Worm (Caenorhabditis elegans) whole organism, L4 larva: ENCODE measurements around the gene gck-1.

ENCODE experiments used
- F10B5.3 ChIP-seq: sonication (generic microtip); optimal IDR thresholded peaks from 2 replicates; lab custom pipeline; 2016; ENCODE audit warnings: mild to moderate bottlenecking, missing genetic modification characterization, missing compliant biosample characterization
- F26F4.8 ChIP-seq: fragments of 200-800 bp; sonication (Bioruptor generic); conservative IDR thresholded peaks from 2 replicates; pipeline ENCODE4 v1.3.6; 2022; ENCODE audit warnings: missing genetic modification characterization, missing compliant biosample characterization
- F37D6.2 ChIP-seq: sonication (generic microtip); optimal IDR thresholded peaks from 2 replicates; lab custom pipeline; 2016; ENCODE audit warnings: mild to moderate bottlenecking, missing genetic modification characterization, missing compliant biosample characterization
- R02D3.7 ChIP-seq: fragments of 150-350 bp; sonication (generic microtip); optimal IDR thresholded peaks from 3 replicates; lab custom pipeline; 2014; ENCODE audit warnings: missing biosample characterization, missing genetic modification characterization
- Y48G9A.11 ChIP-seq: fragments of 200-800 bp; sonication (Bioruptor generic); IDR thresholded peaks from 2 replicates; pipeline ENCODE4 v1.3.6; 2022; ENCODE audit warnings: missing genetic modification reagents, missing genetic modification characterization, missing compliant biosample characterization
- Y5F2A.4 ChIP-seq: fragments of 200-800 bp; sonication (Bioruptor generic); optimal IDR thresholded peaks from 2 replicates; lab custom pipeline; 2018; ENCODE audit warnings: mild to moderate bottlenecking, missing genetic modification characterization, missing compliant biosample characterization
- aha-1 ChIP-seq: fragments of 150-350 bp; peaks from one replicate; lab custom pipeline; 2014; ENCODE audit warnings: missing biosample characterization, missing genetic modification characterization
- aly-2 ChIP-seq: sonication (generic microtip); optimal IDR thresholded peaks from 2 replicates; lab custom pipeline; 2018; ENCODE audit warnings: missing biosample characterization, missing genetic modification characterization
- arid-1 ChIP-seq: fragments of 200-800 bp; sonication (Bioruptor generic); conservative IDR thresholded peaks from 2 replicates; pipeline ENCODE4 v1.3.6; 2022; ENCODE audit warnings: missing genetic modification reagents, missing genetic modification characterization, missing compliant biosample characterization
- ceh-20 ChIP-seq: fragments of 200-800 bp; sonication (Bioruptor generic); IDR thresholded peaks from 2 replicates; pipeline ENCODE4 v1.3.6; 2022; ENCODE audit warnings: missing genetic modification reagents, missing genetic modification characterization, missing compliant biosample characterization
- ceh-28 ChIP-seq: fragments of 150-350 bp; optimal IDR thresholded peaks from 2 replicates; lab custom pipeline; 2014; ENCODE audit warnings: missing biosample characterization, missing genetic modification reagents, missing genetic modification characterization
- ctbp-1 ChIP-seq: fragments of 200-800 bp; sonication (Bioruptor generic); IDR thresholded peaks from 2 replicates; pipeline ENCODE4 v1.3.6; 2022; ENCODE audit warnings: missing genetic modification reagents, missing genetic modification characterization, missing compliant biosample characterization
- daf-12 ChIP-seq: fragments of 150-350 bp; optimal IDR thresholded peaks from 2 replicates; lab custom pipeline; 2014; ENCODE audit warnings: missing biosample characterization, missing genetic modification reagents, missing genetic modification characterization
- daf-16 ChIP-seq, 3 experiments: sonication (generic microtip); optimal IDR thresholded peaks; 2 replicates each; lab custom pipeline; 2016 to 2017; ENCODE audit warnings: missing genetic modification characterization in 3 of 3, missing genetic modification reagents in 3 of 3, mild to moderate bottlenecking in 2 of 3, missing compliant biosample characterization in 2 of 3, missing biosample characterization in 1 of 3, moderate library complexity in 1 of 3
- dmd-8 ChIP-seq: fragments of 200-800 bp; sonication (Bioruptor generic); IDR thresholded peaks from 2 replicates; pipeline ENCODE4 v1.3.6; 2022; ENCODE audit warnings: missing genetic modification characterization, missing compliant biosample characterization
- egl-27 ChIP-seq: sonication (generic microtip); optimal IDR thresholded peaks from 3 replicates; lab custom pipeline; 2017; ENCODE audit warnings: missing biosample characterization, missing genetic modification reagents, missing genetic modification characterization
- egl-43 ChIP-seq: fragments of 200-800 bp; sonication (Bioruptor generic); IDR thresholded peaks from 2 replicates; pipeline ENCODE4 v1.3.6; 2022; ENCODE audit warnings: missing genetic modification reagents, missing genetic modification characterization, missing compliant biosample characterization
- fkh-10 ChIP-seq: fragments of 150-350 bp; optimal IDR thresholded peaks from 2 replicates; lab custom pipeline; 2014; ENCODE audit warnings: missing biosample characterization, missing genetic modification reagents, missing genetic modification characterization
- hif-1 ChIP-seq, 2 experiments: sonication (generic microtip); optimal IDR thresholded peaks; 2 replicates each; lab custom pipeline; 2016 to 2017; ENCODE audit warnings: missing compliant biosample characterization in 2 of 2, missing genetic modification characterization in 2 of 2, missing genetic modification reagents in 2 of 2, missing genotype in 2 of 2, mild to moderate bottlenecking in 1 of 2
- jun-1 ChIP-seq: fragments of 150-350 bp; optimal IDR thresholded peaks from 2 replicates; lab custom pipeline; 2014; ENCODE audit warnings: missing biosample characterization, missing genetic modification reagents, missing genetic modification characterization
- lin-1 ChIP-seq: fragments of 200-800 bp; sonication (Bioruptor generic); IDR thresholded peaks from 2 replicates; pipeline ENCODE4 v1.3.6; 2022; ENCODE audit warnings: missing genetic modification reagents, missing genetic modification characterization, missing compliant biosample characterization
- lin-13 ChIP-seq: fragments of 150-350 bp; optimal IDR thresholded peaks from 2 replicates; lab custom pipeline; 2014; ENCODE audit warnings: missing biosample characterization, missing genetic modification reagents, missing genetic modification characterization
- lir-3 ChIP-seq: sonication (generic microtip); optimal IDR thresholded peaks from 2 replicates; lab custom pipeline; 2016; ENCODE audit warnings: mild to moderate bottlenecking, missing genetic modification characterization, missing compliant biosample characterization
- lsy-2 ChIP-seq, 2 experiments: fragments of 150-350 bp in 1 of 2; sonication (generic microtip) in 1 of 2; optimal IDR thresholded peaks; 2 replicates each; lab custom pipeline; 2014 to 2017; ENCODE audit warnings: missing biosample characterization in 2 of 2, missing genetic modification characterization in 2 of 2
- madf-5 ChIP-seq, 2 experiments: fragments of 200-800 bp; sonication (Bioruptor generic); IDR thresholded peaks; 2 replicates each; pipeline ENCODE4 v1.3.6; 2022; ENCODE audit warnings: missing compliant biosample characterization in 2 of 2, missing genetic modification characterization in 2 of 2
- madf-9 ChIP-seq: fragments of 200-800 bp; sonication (Bioruptor generic); conservative IDR thresholded peaks from 2 replicates; pipeline ENCODE4 v1.3.6; 2022; ENCODE audit warnings: missing genetic modification reagents, missing genetic modification characterization, missing compliant biosample characterization
- mxl-3 ChIP-seq: fragments of 200-800 bp; sonication (Bioruptor generic); optimal IDR thresholded peaks from 2 replicates; lab custom pipeline; 2018; ENCODE audit warnings: mild to moderate bottlenecking, missing genetic modification characterization, missing compliant biosample characterization
- nhr-28 ChIP-seq: fragments of 150-350 bp; optimal IDR thresholded peaks from 2 replicates; lab custom pipeline; 2014; ENCODE audit warnings: missing biosample characterization, missing genetic modification characterization
- nhr-76 ChIP-seq: fragments of 150-350 bp; optimal IDR thresholded peaks from 2 replicates; lab custom pipeline; 2014; ENCODE audit warnings: missing biosample characterization, missing genetic modification characterization
- pha-4 ChIP-seq, 2 experiments: fragments of 150-350 bp in 1 of 2; fragments of 200-800 bp in 1 of 2; sonication (Bioruptor generic) in 1 of 2; IDR thresholded peaks in 1 of 2; optimal IDR thresholded peaks in 1 of 2; 2 replicates each; pipeline versions ENCODE4 v1.3.6 to Lab custom; 2014 to 2022; ENCODE audit warnings: missing genetic modification characterization in 2 of 2, missing genetic modification reagents in 2 of 2, missing biosample characterization in 1 of 2, missing compliant biosample characterization in 1 of 2
- php-3 ChIP-seq: fragments of 200-800 bp; sonication (Bioruptor generic); IDR thresholded peaks from 2 replicates; pipeline ENCODE4 v1.3.6; 2022; ENCODE audit warnings: missing genetic modification reagents, missing genetic modification characterization, missing compliant biosample characterization
- rbr-2 ChIP-seq: sonication (generic microtip); optimal IDR thresholded peaks from 2 replicates; lab custom pipeline; 2016; ENCODE audit warnings: missing genotype, missing genetic modification characterization, missing compliant biosample characterization
- skn-1 ChIP-seq: fragments of 150-350 bp; optimal IDR thresholded peaks from 2 replicates; lab custom pipeline; 2014; ENCODE audit warnings: missing biosample characterization, missing genetic modification characterization
- snpc-1.2 ChIP-seq: fragments of 200-800 bp; sonication (Bioruptor generic); IDR thresholded peaks from 2 replicates; pipeline ENCODE4 v1.3.6; 2022; ENCODE audit warnings: missing genetic modification reagents, missing genetic modification characterization, missing compliant biosample characterization
- unc-62 ChIP-seq, 3 experiments: fragments of 150-350 bp in 1 of 3; sonication (generic microtip); optimal IDR thresholded peaks in 2 of 3; peaks in 1 of 3; 1 replicate in 1 of 3; 2 replicates in 2 of 3; lab custom pipeline; 2014 to 2017; ENCODE audit warnings: missing biosample characterization in 3 of 3, missing genetic modification characterization in 3 of 3, missing genetic modification reagents in 3 of 3, missing genotype in 1 of 3
- zfp-2 ChIP-seq: sonication (generic microtip); optimal IDR thresholded peaks from 2 replicates; lab custom pipeline; 2016; ENCODE audit warnings: mild to moderate bottlenecking, missing genetic modification characterization, missing compliant biosample characterization
- zip-11 ChIP-seq: fragments of 200-800 bp; sonication (Bioruptor generic); IDR thresholded peaks from 2 replicates; pipeline ENCODE4 v1.3.6; 2022; ENCODE audit warnings: missing genetic modification characterization, missing compliant biosample characterization

Gene gck-1

DNA sequence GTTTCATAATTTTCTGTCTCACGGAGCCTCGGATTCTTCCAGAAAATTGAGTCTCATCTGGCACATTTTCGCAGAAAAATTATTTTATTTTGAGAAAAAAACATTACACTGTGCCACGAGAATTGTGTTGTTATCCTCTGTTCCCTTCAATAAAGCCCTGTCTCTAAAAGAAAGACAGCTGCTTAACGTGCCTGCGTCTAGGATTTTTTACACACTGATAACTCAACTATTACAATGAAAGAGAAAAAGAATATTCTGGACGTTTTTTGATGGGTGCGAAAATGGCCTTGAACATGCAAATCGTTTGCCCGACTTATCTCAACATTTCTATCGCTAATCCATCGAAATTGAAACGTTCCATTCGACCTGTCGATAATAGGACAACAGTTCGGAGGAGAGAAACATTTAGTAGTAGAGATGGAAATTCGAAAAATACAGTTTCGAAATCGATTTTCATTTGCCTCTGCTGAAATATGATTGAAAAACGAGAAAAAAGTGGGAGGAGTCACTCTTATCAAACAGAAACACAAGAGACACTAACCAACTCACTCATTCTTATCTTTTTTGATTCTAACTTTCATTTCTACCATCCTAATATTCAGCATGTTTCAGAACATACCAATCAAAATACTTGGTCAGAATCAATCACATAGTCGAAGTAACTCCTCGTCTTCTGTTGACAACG is 10.7 kb upstream of the gck-1 start (continued):
- peak in 1 of 2 experiments; percentile 32 for TF ChIP-seq lsy-2 (tag; optimal IDR thresholded peaks at IDR 0.05; lab: Kevin White, UChicago)
- no peak for TF ChIP-seq skn-1 (tag; lab: Kevin White, UChicago)
- no peak for TF ChIP-seq egl-43
- no peak for TF ChIP-seq jun-1
- no peak for TF ChIP-seq arid-1
- no peak for TF ChIP-seq F26F4.8 (GFP tag; lab: Robert Waterston, UW)
- TF ChIP-seq daf-12, result no peak
- no peak for TF ChIP-seq dmd-8 (GFP tag; lab: Robert Waterston, UW)
- TF ChIP-seq lin-1 (GFP tag; lab: Robert Waterston, UW), result no peak
- peak; percentile 10 for TF ChIP-seq nhr-28 (tag; lab: Kevin White, UChicago)
- TF ChIP-seq lin-13 (GFP tag; lab: Kevin White, UChicago), result no peak
- TF ChIP-seq mxl-3 (GFP tag; lab: Kevin White, UChicago), result peak; percentile 23
- TF ChIP-seq lir-3, result no peak
- TF ChIP-seq daf-16 (GFP tag; optimal IDR thresholded peaks at IDR 0.05; lab: Kevin White, UChicago), result peak in 1 of 2 experiments; percentile 83
- TF ChIP-seq daf-16 (tag; optimal IDR thresholded peaks at IDR 0.05; lab: Kevin White, UChicago), result peak; percentile 24
- no peak for TF ChIP-seq egl-27 (tag; lab: Kevin White, UChicago)
- 0 out of 2 replicates have a peak, but pooled peaks have one; percentile 34 for TF ChIP-seq Y48G9A.11 (GFP tag; lab: Robert Waterston, UW)
- no peak for TF ChIP-seq zfp-2 (tag; lab: Kevin White, UChicago)
- no peak for TF ChIP-seq hif-1 (tag; optimal IDR thresholded peaks at IDR 0.05; lab: Kevin White, UChicago)
- TF ChIP-seq ctbp-1 (GFP tag; lab: Robert Waterston, UW), result no peak
- no peak for TF ChIP-seq F37D6.2 (tag; lab: Kevin White, UChicago)
- no peak for TF ChIP-seq R02D3.7 (tag; lab: Kevin White, UChicago)
- no peak for TF ChIP-seq aly-2 (tag; lab: Kevin White, UChicago)
- TF ChIP-seq fkh-10 (GFP tag; lab: Kevin White, UChicago), result no peak
- no peak for TF ChIP-seq F10B5.3 (tag; lab: Kevin White, UChicago)
- no peak for TF ChIP-seq zip-11 (GFP tag; lab: Robert Waterston, UW)
- no peak for TF ChIP-seq ceh-20 (GFP tag; lab: Robert Waterston, UW)
- peak in 1 of 2 experiments; percentile 96 for TF ChIP-seq unc-62 (GFP tag; optimal IDR thresholded peaks at IDR 0.05 in 1 of 2; lab: Kevin White, UChicago)
- no peak for TF ChIP-seq unc-62 (tag; optimal IDR thresholded peaks at IDR 0.05; lab: Kevin White, UChicago)
- no peak for TF ChIP-seq Y5F2A.4 (GFP tag; lab: Kevin White, UChicago)

DNA sequence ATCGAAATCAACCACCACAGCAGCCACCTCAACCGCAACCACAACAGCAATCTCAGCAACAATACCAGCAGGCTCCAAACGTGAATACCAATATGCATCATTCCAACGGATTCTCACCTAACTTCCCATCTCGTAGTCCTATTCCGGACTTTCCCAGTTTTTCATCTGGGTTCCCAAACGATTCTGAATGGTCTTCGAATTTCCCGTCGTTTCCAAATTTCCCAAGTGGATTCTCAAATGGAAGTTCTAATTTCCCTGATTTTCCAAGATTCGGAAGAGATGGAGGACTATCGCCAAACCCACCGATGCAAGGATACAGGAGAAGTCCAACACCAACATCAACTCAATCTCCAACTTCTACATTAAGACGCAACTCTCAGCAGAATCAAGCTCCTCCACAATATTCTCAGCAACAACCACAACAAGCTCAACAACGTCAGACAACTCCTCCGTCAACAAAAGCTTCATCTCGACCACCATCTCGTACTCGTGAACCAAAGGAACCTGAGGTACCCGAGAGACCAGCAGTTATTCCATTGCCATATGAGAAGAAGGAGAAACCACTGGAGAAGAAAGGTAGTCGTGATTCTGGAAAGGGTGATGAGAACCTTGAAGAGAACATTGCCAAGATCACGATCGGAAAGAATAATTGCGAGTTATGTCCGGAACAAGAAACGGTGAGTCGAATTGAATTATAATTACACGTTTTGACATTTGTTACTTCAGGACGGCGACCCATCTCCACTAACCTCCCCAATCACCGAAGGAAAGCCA is 9.9 kb upstream of the gck-1 start:
- TF ChIP-seq lsy-2 (tag; optimal IDR thresholded peaks at IDR 0.05; lab: Kevin White, UChicago) (no peak), madf-5 (GFP tag; IDR thresholded peaks at IDR 0.05; lab: Robert Waterston, UW) (no peak), nhr-76 (tag; lab: Kevin White, UChicago) (no peak), php-3 (GFP tag; lab: Robert Waterston, UW) (no peak), pha-4 (GFP tag; IDR thresholded peaks at IDR 0.05; lab: Robert Waterston, UW) (0 out of 2 replicates have a peak, but pooled peaks have one; percentile 25), pha-4 (tag; optimal IDR thresholded peaks at IDR 0.05; lab: Kevin White, UChicago) (no peak), snpc-1.2 (GFP tag; lab: Robert Waterston, UW) (0 out of 2 replicates have a peak, but pooled peaks have one; percentile 16), ceh-28 (tag; lab: Kevin White, UChicago) (no peak), mxl-3 (GFP tag; lab: Kevin White, UChicago) (no peak), ctbp-1 (GFP tag; lab: Robert Waterston, UW) (no peak), rbr-2 (tag; lab: Kevin White, UChicago) (no peak), madf-9 (no peak), aha-1 (tag; lab: Kevin White, UChicago) (peak; percentile 24)
